Worm (Caenorhabditis elegans): ENCODE measurements around the gene T25C12.3.

ce11 chrX:11461545-11461944, 38.3 kb downstream of the T25C12.3 start:
- TF ChIP-seq zag-1 (tag; optimal IDR thresholded peaks at IDR 0.05): no peak
- TF ChIP-seq nhr-84 (tag; optimal IDR thresholded peaks at IDR 0.05): no peak
- no peak for TF ChIP-seq nhr-237 (tag; optimal IDR thresholded peaks at IDR 0.05)
- no peak for TF ChIP-seq nhr-28 (tag; optimal IDR thresholded peaks at IDR 0.05)
- TF ChIP-seq lsy-2 (tag; optimal IDR thresholded peaks at IDR 0.05): no peak
- no peak for TF ChIP-seq nhr-11 (tag; optimal IDR thresholded peaks at IDR 0.05)
- no peak for TF ChIP-seq ama-1 (optimal IDR thresholded peaks at IDR 0.05)
